Worm (Caenorhabditis elegans) whole organism, mixed stage, embryonic: ENCODE results near the gene cyn-13.
"Not testable (repeated sequence)": the region's sequence is repeated elsewhere in the genome, so short reads cannot be mapped to it uniquely, and the experiment has no call there.

Experiments
- elt-1 ChIP-seq: sonication (generic microtip); optimal IDR thresholded peaks from 2 replicates; lab custom pipeline; 2017; ENCODE audit warnings: missing genetic modification characterization, mild to moderate bottlenecking, missing compliant biosample characterization, antibody characterized with exemption, moderate library complexity, borderline replicate concordance; ENCODE audit not compliant: insufficient read depth
- lsy-2 ChIP-seq: fragments of 150-350 bp; optimal IDR thresholded peaks from 2 replicates; lab custom pipeline; 2014; ENCODE audit warnings: missing biosample characterization, missing genetic modification characterization
- nhr-28 ChIP-seq: fragments of 150-350 bp; optimal IDR thresholded peaks from 2 replicates; lab custom pipeline; 2014; ENCODE audit warnings: missing biosample characterization, missing genetic modification characterization
- nhr-76 ChIP-seq: sonication (generic microtip); optimal IDR thresholded peaks from 2 replicates; lab custom pipeline; 2017; ENCODE audit warnings: missing biosample characterization, missing genetic modification characterization
- zip-8 ChIP-seq: fragments of 150-350 bp; optimal IDR thresholded peaks from 2 replicates; lab custom pipeline; 2014; ENCODE audit warnings: missing biosample characterization, missing genetic modification characterization

DNA sequence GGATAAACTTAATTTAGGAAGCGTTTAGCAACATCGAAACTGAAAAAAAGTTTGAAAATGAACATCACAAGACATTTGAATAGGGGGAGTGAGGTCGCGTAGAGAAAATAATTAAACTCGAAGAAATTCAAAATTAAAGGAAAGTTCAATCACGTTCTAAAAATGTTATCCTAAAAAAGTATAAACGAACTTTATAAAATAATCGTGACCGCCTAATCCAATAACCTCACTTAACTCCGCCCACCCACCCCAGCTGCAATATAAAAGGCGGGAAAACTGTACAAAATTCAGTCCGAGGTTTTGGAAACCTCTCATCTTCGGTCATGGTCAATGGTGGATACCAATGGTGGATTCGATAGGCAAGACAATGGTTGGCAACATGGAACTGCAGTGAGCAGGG lies 51.5 kb downstream of the cyn-13 start, which contains the start of gene Y116A8C.465:
- TF ChIP-seq zip-8; nhr-28 (tag; lab: Kevin White, UChicago); nhr-76 (tag; lab: Kevin White, UChicago); elt-1 (tag; lab: Kevin White, UChicago); lsy-2 (tag; lab: Kevin White, UChicago): not testable (repeated sequence)
